Worm (Caenorhabditis elegans) whole organism, mixed stage, embryonic: Measurements from ENCODE around the gene tag-266.

Source experiments
- ceh-43 ChIP-seq: fragments of 200-800 bp; sonication (Bioruptor generic); optimal IDR thresholded peaks from 2 replicates; lab custom pipeline; 2018; ENCODE audit warnings: mild to moderate bottlenecking, missing genetic modification characterization, moderate library complexity, missing compliant biosample characterization
- elt-1 ChIP-seq: sonication (generic microtip); optimal IDR thresholded peaks from 2 replicates; lab custom pipeline; 2017; ENCODE audit warnings: missing genetic modification characterization, mild to moderate bottlenecking, missing compliant biosample characterization, antibody characterized with exemption, moderate library complexity, borderline replicate concordance; ENCODE audit not compliant: insufficient read depth
- elt-3 ChIP-seq: fragments of 150-350 bp; optimal IDR thresholded peaks from 2 replicates; lab custom pipeline; 2014; ENCODE audit warnings: missing biosample characterization, missing genetic modification characterization
- lin-13 ChIP-seq: fragments of 150-350 bp; optimal IDR thresholded peaks from 2 replicates; lab custom pipeline; 2014; ENCODE audit warnings: missing biosample characterization, missing genetic modification characterization
- mls-2 ChIP-seq: sonication (generic microtip); optimal IDR thresholded peaks from 2 replicates; lab custom pipeline; 2016; ENCODE audit warnings: mild to moderate bottlenecking, missing genetic modification characterization, moderate library complexity, missing compliant biosample characterization
- nhr-2 ChIP-seq: fragments of 150-350 bp; optimal IDR thresholded peaks from 2 replicates; lab custom pipeline; 2014; ENCODE audit warnings: missing biosample characterization, missing genetic modification characterization
- nhr-76 ChIP-seq: sonication (generic microtip); optimal IDR thresholded peaks from 2 replicates; lab custom pipeline; 2017; ENCODE audit warnings: missing biosample characterization, missing genetic modification characterization
- pha-4 ChIP-seq: fragments of 150-350 bp; optimal IDR thresholded peaks from 2 replicates; lab custom pipeline; 2018; ENCODE audit warnings: missing biosample characterization, missing genetic modification reagents, missing genetic modification characterization
- snpc-4 ChIP-seq: fragments of 150-350 bp; optimal IDR thresholded peaks from 2 replicates; lab custom pipeline; 2014; ENCODE audit warnings: missing biosample characterization, missing genetic modification characterization
- tbx-8 ChIP-seq: fragments of 200-800 bp; sonication (Bioruptor generic); optimal IDR thresholded peaks from 2 replicates; lab custom pipeline; 2018; ENCODE audit warnings: mild to moderate bottlenecking, missing genetic modification characterization, moderate library complexity, missing compliant biosample characterization
- unc-62 ChIP-seq: fragments of 150-350 bp; optimal IDR thresholded peaks from 2 replicates; lab custom pipeline; 2014; ENCODE audit warnings: missing biosample characterization, missing genetic modification reagents, missing genetic modification characterization
- ztf-11 ChIP-seq: fragments of 150-350 bp; optimal IDR thresholded peaks from 2 replicates; lab custom pipeline; 2014; ENCODE audit warnings: missing biosample characterization, missing genetic modification characterization

DNA sequence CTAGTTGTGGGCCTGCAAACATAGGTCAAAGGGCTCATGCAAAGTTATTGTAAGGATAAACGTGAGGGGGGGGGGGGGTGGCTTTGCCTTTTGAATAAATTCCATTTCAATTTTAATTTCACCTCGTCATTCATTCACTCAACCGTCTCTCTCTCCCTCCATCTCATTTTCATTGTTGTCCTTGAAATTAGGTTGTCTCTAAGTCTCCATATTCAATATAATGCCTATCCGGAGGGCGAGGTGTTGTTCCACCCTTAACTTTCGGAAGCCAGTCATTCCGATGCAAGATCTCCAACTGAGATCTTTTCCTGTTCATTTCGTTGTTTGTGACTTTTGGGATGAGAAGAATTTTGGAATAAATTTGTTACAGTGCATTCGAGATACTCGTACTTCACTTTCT, 17.2 kb upstream of the tag-266 start:
- TF ChIP-seq nhr-2 (tag; lab: Kevin White, UChicago) (no peak), nhr-76 (no peak), unc-62 (GFP tag; lab: Kevin White, UChicago) (no peak), lin-13 (tag; lab: Kevin White, UChicago) (no peak), elt-1 (tag; lab: Kevin White, UChicago) (no peak), snpc-4 (tag; lab: Kevin White, UChicago) (no peak), tbx-8 (GFP tag; lab: Kevin White, UChicago) (no peak), ztf-11 (tag; lab: Kevin White, UChicago) (no peak), mls-2 (tag; lab: Kevin White, UChicago) (peak; percentile 7), elt-3 (no peak), pha-4 (tag; lab: Kevin White, UChicago) (no peak), ceh-43 (GFP tag; lab: Kevin White, UChicago) (no peak)
